Worm (Caenorhabditis elegans) whole organism, mixed stage, embryonic: ENCODE results near the gene smu-2.

Experiments
- M03D4.4 ChIP-seq: sonication (generic microtip); optimal IDR thresholded peaks from 2 replicates; lab custom pipeline; 2017; ENCODE audit warnings: mild to moderate bottlenecking, missing genetic modification characterization, missing compliant biosample characterization
- bed-3 ChIP-seq: fragments of 200-800 bp; sonication (Bioruptor generic); optimal IDR thresholded peaks from 3 replicates; lab custom pipeline; 2018; ENCODE audit warnings: mild to moderate bottlenecking, missing genetic modification characterization, moderate library complexity, missing compliant biosample characterization
- blmp-1 ChIP-seq: fragments of 150-350 bp; optimal IDR thresholded peaks from 2 replicates; lab custom pipeline; 2014; ENCODE audit warnings: missing biosample characterization, missing genetic modification characterization
- ceh-39 ChIP-seq: fragments of 150-350 bp; optimal IDR thresholded peaks from 2 replicates; lab custom pipeline; 2014; ENCODE audit warnings: missing biosample characterization, missing genetic modification characterization
- ceh-43 ChIP-seq: fragments of 200-800 bp; sonication (Bioruptor generic); optimal IDR thresholded peaks from 2 replicates; lab custom pipeline; 2018; ENCODE audit warnings: mild to moderate bottlenecking, missing genetic modification characterization, moderate library complexity, missing compliant biosample characterization
- ceh-83 ChIP-seq: fragments of 200-800 bp; sonication (Bioruptor generic); optimal IDR thresholded peaks from 2 replicates; lab custom pipeline; 2018; ENCODE audit warnings: mild to moderate bottlenecking, missing genetic modification characterization, missing compliant biosample characterization
- ces-1 ChIP-seq: fragments of 150-350 bp; optimal IDR thresholded peaks from 2 replicates; lab custom pipeline; 2014; ENCODE audit warnings: missing biosample characterization, missing genetic modification reagents, missing genetic modification characterization
- cnd-1 ChIP-seq: fragments of 200-800 bp; sonication (Bioruptor generic); optimal IDR thresholded peaks from 2 replicates; lab custom pipeline; 2018; ENCODE audit warnings: mild to moderate bottlenecking, missing genetic modification characterization, missing compliant biosample characterization
- drap-1 ChIP-seq: fragments of 200-800 bp; sonication (Bioruptor generic); optimal IDR thresholded peaks from 3 replicates; lab custom pipeline; 2018; ENCODE audit warnings: mild to moderate bottlenecking, missing genetic modification characterization, missing compliant biosample characterization
- elt-1 ChIP-seq: sonication (generic microtip); optimal IDR thresholded peaks from 2 replicates; lab custom pipeline; 2017; ENCODE audit warnings: missing genetic modification characterization, mild to moderate bottlenecking, missing compliant biosample characterization, antibody characterized with exemption, moderate library complexity, borderline replicate concordance; ENCODE audit not compliant: insufficient read depth
- elt-3 ChIP-seq: fragments of 150-350 bp; optimal IDR thresholded peaks from 2 replicates; lab custom pipeline; 2014; ENCODE audit warnings: missing biosample characterization, missing genetic modification characterization
- flh-1 ChIP-seq: fragments of 200-800 bp; sonication (Bioruptor generic); optimal IDR thresholded peaks from 2 replicates; lab custom pipeline; 2018; ENCODE audit warnings: mild to moderate bottlenecking, missing genetic modification characterization, moderate library complexity, missing compliant biosample characterization
- ham-2 ChIP-seq: fragments of 200-800 bp; sonication (Bioruptor generic); optimal IDR thresholded peaks from 2 replicates; lab custom pipeline; 2018; ENCODE audit warnings: mild to moderate bottlenecking, missing genetic modification characterization, missing compliant biosample characterization
- hlh-1 ChIP-seq: fragments of 150-350 bp; optimal IDR thresholded peaks from 2 replicates; lab custom pipeline; 2014; ENCODE audit warnings: missing biosample characterization, missing genetic modification reagents, missing genetic modification characterization
- lin-13 ChIP-seq: fragments of 150-350 bp; optimal IDR thresholded peaks from 2 replicates; lab custom pipeline; 2014; ENCODE audit warnings: missing biosample characterization, missing genetic modification characterization
- lin-32 ChIP-seq: fragments of 200-800 bp; sonication (Bioruptor generic); optimal IDR thresholded peaks from 2 replicates; lab custom pipeline; 2018; ENCODE audit warnings: mild to moderate bottlenecking, missing genetic modification characterization, missing compliant biosample characterization
- lsy-2 ChIP-seq: fragments of 150-350 bp; optimal IDR thresholded peaks from 2 replicates; lab custom pipeline; 2014; ENCODE audit warnings: missing biosample characterization, missing genetic modification characterization
- mab-5 ChIP-seq: fragments of 150-350 bp; optimal IDR thresholded peaks from 2 replicates; lab custom pipeline; 2014; ENCODE audit warnings: missing biosample characterization, missing genetic modification characterization
- mep-1 ChIP-seq: fragments of 150-350 bp; optimal IDR thresholded peaks from 2 replicates; lab custom pipeline; 2017; ENCODE audit warnings: missing biosample characterization, missing genetic modification reagents, missing genetic modification characterization, inconsistent platforms
- mls-2 ChIP-seq: sonication (generic microtip); optimal IDR thresholded peaks from 2 replicates; lab custom pipeline; 2016; ENCODE audit warnings: mild to moderate bottlenecking, missing genetic modification characterization, moderate library complexity, missing compliant biosample characterization
- nhr-12 ChIP-seq: fragments of 150-350 bp; optimal IDR thresholded peaks from 2 replicates; lab custom pipeline; 2014; ENCODE audit warnings: missing biosample characterization, missing genetic modification characterization
- nhr-2 ChIP-seq: fragments of 150-350 bp; optimal IDR thresholded peaks from 2 replicates; lab custom pipeline; 2014; ENCODE audit warnings: missing biosample characterization, missing genetic modification characterization
- nhr-237 ChIP-seq: fragments of 150-350 bp; optimal IDR thresholded peaks from 2 replicates; lab custom pipeline; 2014; ENCODE audit warnings: missing biosample characterization, missing genetic modification characterization
- nhr-28 ChIP-seq: fragments of 150-350 bp; optimal IDR thresholded peaks from 2 replicates; lab custom pipeline; 2014; ENCODE audit warnings: missing biosample characterization, missing genetic modification characterization
- nhr-76 ChIP-seq: sonication (generic microtip); optimal IDR thresholded peaks from 2 replicates; lab custom pipeline; 2017; ENCODE audit warnings: missing biosample characterization, missing genetic modification characterization
- pha-4 ChIP-seq: fragments of 150-350 bp; optimal IDR thresholded peaks from 2 replicates; lab custom pipeline; 2018; ENCODE audit warnings: missing biosample characterization, missing genetic modification reagents, missing genetic modification characterization
- sem-2 ChIP-seq: fragments of 200-800 bp; sonication (Bioruptor generic); optimal IDR thresholded peaks from 2 replicates; lab custom pipeline; 2018; ENCODE audit warnings: mild to moderate bottlenecking, missing genetic modification characterization, missing compliant biosample characterization
- snpc-4 ChIP-seq: fragments of 150-350 bp; optimal IDR thresholded peaks from 2 replicates; lab custom pipeline; 2014; ENCODE audit warnings: missing biosample characterization, missing genetic modification characterization
- sptf-1 ChIP-seq: sonication (generic microtip); optimal IDR thresholded peaks from 2 replicates; lab custom pipeline; 2017; ENCODE audit warnings: mild to moderate bottlenecking, missing genetic modification characterization, moderate library complexity, missing compliant biosample characterization
- tbx-8 ChIP-seq: fragments of 200-800 bp; sonication (Bioruptor generic); optimal IDR thresholded peaks from 2 replicates; lab custom pipeline; 2018; ENCODE audit warnings: mild to moderate bottlenecking, missing genetic modification characterization, moderate library complexity, missing compliant biosample characterization
- unc-120 ChIP-seq: sonication (generic microtip); optimal IDR thresholded peaks from 2 replicates; lab custom pipeline; 2017; ENCODE audit warnings: missing genetic modification characterization, missing compliant biosample characterization; ENCODE audit not compliant: poor library complexity, severe bottlenecking
- unc-39 ChIP-seq: fragments of 150-350 bp; optimal IDR thresholded peaks from 2 replicates; lab custom pipeline; 2014; ENCODE audit warnings: missing biosample characterization, missing genetic modification characterization
- unc-62 ChIP-seq: fragments of 150-350 bp; optimal IDR thresholded peaks from 2 replicates; lab custom pipeline; 2014; ENCODE audit warnings: missing biosample characterization, missing genetic modification reagents, missing genetic modification characterization
- zip-8 ChIP-seq: fragments of 150-350 bp; optimal IDR thresholded peaks from 2 replicates; lab custom pipeline; 2014; ENCODE audit warnings: missing biosample characterization, missing genetic modification characterization
- ztf-11 ChIP-seq: fragments of 150-350 bp; optimal IDR thresholded peaks from 2 replicates; lab custom pipeline; 2014; ENCODE audit warnings: missing biosample characterization, missing genetic modification characterization

The smu-2 gene

ce11 chrII:3516175-3516574, 34.0 kb downstream of the smu-2 start:
- TF ChIP-seq unc-62 (GFP tag; lab: Kevin White, UChicago) (no peak), lsy-2 (tag; lab: Kevin White, UChicago) (no peak)

- peak; percentile 43 for TF ChIP-seq lin-13 (tag; lab: Kevin White, UChicago)
- TF ChIP-seq ceh-39 (tag; lab: Kevin White, UChicago), result no peak
- peak; percentile 37 for TF ChIP-seq elt-3 (tag; lab: Kevin White, UChicago)
- TF ChIP-seq cnd-1 (tag; lab: Kevin White, UChicago), result peak; percentile 86
- peak; percentile 78 for TF ChIP-seq sem-2 (GFP tag; lab: Kevin White, UChicago)
- TF ChIP-seq unc-62 (GFP tag; lab: Kevin White, UChicago), result no peak
- no peak for TF ChIP-seq blmp-1 (tag; lab: Kevin White, UChicago)
- peak; percentile 27 for TF ChIP-seq lsy-2 (tag; lab: Kevin White, UChicago)
- TF ChIP-seq snpc-4 (tag; lab: Kevin White, UChicago), result no peak
- TF ChIP-seq elt-1, result peak; percentile 0
- peak; percentile 48 for TF ChIP-seq ztf-11 (tag; lab: Kevin White, UChicago)
- no peak for TF ChIP-seq nhr-28
- peak; percentile 83 for TF ChIP-seq ham-2 (GFP tag; lab: Kevin White, UChicago)
- peak; percentile 51 for TF ChIP-seq hlh-1 (tag; lab: Kevin White, UChicago)
- TF ChIP-seq drap-1 (GFP tag; lab: Kevin White, UChicago), result peak; percentile 84
- peak; percentile 82 for TF ChIP-seq ces-1 (GFP tag; lab: Kevin White, UChicago)
- peak; percentile 9 for TF ChIP-seq mep-1 (tag; lab: Kevin White, UChicago)
- no peak for TF ChIP-seq pha-4
- no peak for TF ChIP-seq mab-5 (tag; lab: Kevin White, UChicago)
- peak; percentile 22 for TF ChIP-seq nhr-237 (tag; lab: Kevin White, UChicago)
- TF ChIP-seq zip-8 (tag; lab: Kevin White, UChicago), result peak; percentile 67
- TF ChIP-seq nhr-76 (tag; lab: Kevin White, UChicago), result peak; percentile 43
- peak; percentile 89 for TF ChIP-seq unc-120 (tag; lab: Kevin White, UChicago)
- TF ChIP-seq M03D4.4 (tag; lab: Kevin White, UChicago), result peak; percentile 75
- TF ChIP-seq nhr-12 (tag; lab: Kevin White, UChicago), result no peak
- TF ChIP-seq tbx-8, result peak; percentile 49
- peak; percentile 40 for TF ChIP-seq bed-3
- TF ChIP-seq mls-2, result peak; percentile 77
- peak; percentile 31 for TF ChIP-seq lin-32
- peak; percentile 38 for TF ChIP-seq flh-1 (GFP tag; lab: Kevin White, UChicago)
- peak; percentile 86 for TF ChIP-seq ceh-83 (GFP tag; lab: Kevin White, UChicago)
- TF ChIP-seq unc-39 (tag; lab: Kevin White, UChicago), result peak; percentile 3
- no peak for TF ChIP-seq nhr-2 (tag; lab: Kevin White, UChicago)
- peak; percentile 91 for TF ChIP-seq sptf-1 (tag; lab: Kevin White, UChicago)
- peak; percentile 49 for TF ChIP-seq ceh-43 (GFP tag; lab: Kevin White, UChicago)
- TF ChIP-seq, all 35 proteins: peak for 26
Observed at ce11 chrII:3518961-3519544, 36.8 kb downstream of the smu-2 start, which contains the start of gene clec-126. Gene clec-126 (plus strand): TSS chrII:3519494.

ce11 chrII:3520988-3521850, 39.0 kb downstream of the smu-2 start, which contains the start of gene W09G10.9:
Gene W09G10.9 (plus strand): TSS chrII:3521800.
- TF ChIP-seq drap-1 (GFP tag; lab: Kevin White, UChicago), result peak; percentile 85
- TF ChIP-seq snpc-4 (tag; lab: Kevin White, UChicago), result no peak
- TF ChIP-seq mep-1 (tag; lab: Kevin White, UChicago), result peak; percentile 30
- TF ChIP-seq nhr-12 (tag; lab: Kevin White, UChicago), result no peak
- no peak for TF ChIP-seq zip-8 (tag; lab: Kevin White, UChicago)
- no peak for TF ChIP-seq unc-39 (tag; lab: Kevin White, UChicago)
- no peak for TF ChIP-seq nhr-76 (tag; lab: Kevin White, UChicago)
- TF ChIP-seq lsy-2 (tag; lab: Kevin White, UChicago), result peak; percentile 34
- peak; percentile 41 for TF ChIP-seq nhr-237 (tag; lab: Kevin White, UChicago)
- peak; percentile 70 for TF ChIP-seq bed-3
- TF ChIP-seq mls-2, result peak; percentile 91
- no peak for TF ChIP-seq elt-3 (tag; lab: Kevin White, UChicago)
- TF ChIP-seq nhr-2 (tag; lab: Kevin White, UChicago), result no peak
- TF ChIP-seq sptf-1 (tag; lab: Kevin White, UChicago), result peak; percentile 94
- TF ChIP-seq ceh-43 (GFP tag; lab: Kevin White, UChicago), result peak; percentile 79
- no peak for TF ChIP-seq pha-4
- TF ChIP-seq tbx-8, result peak; percentile 51
- TF ChIP-seq flh-1 (GFP tag; lab: Kevin White, UChicago), result peak; percentile 48
- peak; percentile 29 for TF ChIP-seq ces-1 (GFP tag; lab: Kevin White, UChicago)
- peak; percentile 70 for TF ChIP-seq sem-2 (GFP tag; lab: Kevin White, UChicago)
- TF ChIP-seq M03D4.4 (tag; lab: Kevin White, UChicago), result peak; percentile 89
- TF ChIP-seq elt-1, result no peak
- peak; percentile 1 for TF ChIP-seq nhr-28
- TF ChIP-seq cnd-1 (tag; lab: Kevin White, UChicago), result peak; percentile 85
- TF ChIP-seq hlh-1 (tag; lab: Kevin White, UChicago), result peak; percentile 50
- peak; percentile 72 for TF ChIP-seq lin-32
- no peak for TF ChIP-seq mab-5 (tag; lab: Kevin White, UChicago)
- no peak for TF ChIP-seq unc-62 (GFP tag; lab: Kevin White, UChicago)
- TF ChIP-seq blmp-1 (tag; lab: Kevin White, UChicago), result no peak
- TF ChIP-seq ceh-83 (GFP tag; lab: Kevin White, UChicago), result peak; percentile 91
- TF ChIP-seq ham-2 (GFP tag; lab: Kevin White, UChicago), result peak; percentile 80
- peak; percentile 70 for TF ChIP-seq unc-120 (tag; lab: Kevin White, UChicago)
- TF ChIP-seq lin-13 (tag; lab: Kevin White, UChicago), result peak; percentile 28
- peak; percentile 33 for TF ChIP-seq ztf-11 (tag; lab: Kevin White, UChicago)
- TF ChIP-seq ceh-39 (tag; lab: Kevin White, UChicago), result no peak
